Worm (Caenorhabditis elegans): ENCODE data around the gene F44B9.2.

ce11 chrIII:8044717-8045116 lies 22.5 kb downstream of the F44B9.2 start, which contains the start of gene spcs-3:
- TF ChIP-seq F55B11.4 (tag; optimal IDR thresholded peaks at IDR 0.05; ENCODE audit: borderline replicate concordance, insufficient read depth) (no peak), pha-4 (tag; optimal IDR thresholded peaks at IDR 0.05) (no peak), nhr-90 (tag; optimal IDR thresholded peaks at IDR 0.05) (no peak), madf-6 (GFP tag; IDR thresholded peaks at IDR 0.05) (no peak), nfya-1 (tag; optimal IDR thresholded peaks at IDR 0.05; ENCODE audit: borderline replicate concordance, insufficient read depth) (no peak), cebp-1 (GFP tag; IDR thresholded peaks at IDR 0.05) (no peak), cebp-1 (tag; optimal IDR thresholded peaks at IDR 0.05) (no peak), hmg-1.2 (GFP tag; IDR thresholded peaks at IDR 0.05) (no peak), aptf-2 (GFP tag; conservative IDR thresholded peaks at IDR 0.05) (no peak)

Data from whole organism, young adult.